Worm (Caenorhabditis elegans): ENCODE measurements around the gene F10E9.10.
A peak's percentile ranks its signal among the peaks of the same experiment; 100 is the strongest.

Gene F10E9.10

ce11 chrIII:8310239-8311057 is 9.6 kb downstream of the F10E9.10 start, which contains the start of gene F10E9.3:
Gene F10E9.3, plus strand, starts transcription at chrIII:8311007.
- TF ChIP-seq pha-4 (tag; optimal IDR thresholded peaks at IDR 0.05) (peak; percentile 62), nhr-43 (tag; optimal IDR thresholded peaks at IDR 0.05; ENCODE audit: poor library complexity, severe bottlenecking) (no peak), skn-1 (tag; optimal IDR thresholded peaks at IDR 0.05) (no peak), fos-1 (tag; optimal IDR thresholded peaks at IDR 0.05) (no peak), fkh-10 (GFP tag; optimal IDR thresholded peaks at IDR 0.05) (no peak), daf-12 (tag; optimal IDR thresholded peaks at IDR 0.05) (no peak), nhr-25 (tag; optimal IDR thresholded peaks at IDR 0.05) (no peak), mml-1 (tag; optimal IDR thresholded peaks at IDR 0.05) (no peak), elt-2 (tag; optimal IDR thresholded peaks at IDR 0.05) (no peak), R02D3.7 (tag; optimal IDR thresholded peaks at IDR 0.05) (no peak), mdl-1 (tag; optimal IDR thresholded peaks at IDR 0.05) (no peak), lin-15B (tag; optimal IDR thresholded peaks at IDR 0.05) (peak; percentile 51), ZK546.5 (tag; optimal IDR thresholded peaks at IDR 0.05) (no peak), nhr-11 (tag; optimal IDR thresholded peaks at IDR 0.05) (no peak), ceh-16 (tag; optimal IDR thresholded peaks at IDR 0.05) (no peak), elt-3 (tag; optimal IDR thresholded peaks at IDR 0.05) (no peak), tbx-2 (tag; optimal IDR thresholded peaks at IDR 0.05) (no peak), fkh-2 (tag; optimal IDR thresholded peaks at IDR 0.05) (no peak), zag-1 (tag; optimal IDR thresholded peaks at IDR 0.05) (no peak), ceh-28 (tag; optimal IDR thresholded peaks at IDR 0.05) (no peak), nhr-12 (tag; optimal IDR thresholded peaks at IDR 0.05) (no peak), nhr-237 (tag; optimal IDR thresholded peaks at IDR 0.05) (no peak), nhr-28 (tag; optimal IDR thresholded peaks at IDR 0.05) (no peak), ceh-82 (tag; optimal IDR thresholded peaks at IDR 0.05) (no peak), nfya-1 (tag; optimal IDR thresholded peaks at IDR 0.05; ENCODE audit: insufficient read depth) (peak; percentile 94), eor-1 (tag; optimal IDR thresholded peaks at IDR 0.05) (no peak), nhr-77 (tag; optimal IDR thresholded peaks at IDR 0.05) (no peak), unc-39 (tag; optimal IDR thresholded peaks at IDR 0.05) (no peak), ztf-4 (tag; optimal IDR thresholded peaks at IDR 0.05) (no peak), elt-1 (tag; optimal IDR thresholded peaks at IDR 0.05) (no peak), sea-2 (GFP tag; optimal IDR thresholded peaks at IDR 0.05) (no peak), egl-5 (tag; optimal IDR thresholded peaks at IDR 0.05) (no peak), snpc-4 (tag; optimal IDR thresholded peaks at IDR 0.05) (no peak), ama-1 (optimal IDR thresholded peaks at IDR 0.05) (no peak), lsy-12 (tag; optimal IDR thresholded peaks at IDR 0.05) (no peak), pqm-1 (tag; optimal IDR thresholded peaks at IDR 0.05) (peak; percentile 14), nhr-76 (tag; optimal IDR thresholded peaks at IDR 0.05) (no peak), jun-1 (tag; optimal IDR thresholded peaks at IDR 0.05) (no peak), egl-27 (tag; optimal IDR thresholded peaks at IDR 0.05) (no peak), hmg-11 (tag; optimal IDR thresholded peaks at IDR 0.05) (peak; percentile 28), ceh-9 (tag; optimal IDR thresholded peaks at IDR 0.05) (no peak), nhr-67 (tag; optimal IDR thresholded peaks at IDR 0.05) (no peak), nhr-23 (tag; optimal IDR thresholded peaks at IDR 0.05) (peak; percentile 11), unc-62 (GFP tag; optimal IDR thresholded peaks at IDR 0.05) (no peak)

- TF ChIP-seq unc-39 (tag; optimal IDR thresholded peaks at IDR 0.05) (no peak), nhr-25 (tag; optimal IDR thresholded peaks at IDR 0.05) (no peak), hmg-11 (tag; optimal IDR thresholded peaks at IDR 0.05) (no peak), lsy-12 (tag; optimal IDR thresholded peaks at IDR 0.05) (no peak), nhr-11 (tag; optimal IDR thresholded peaks at IDR 0.05) (no peak), ama-1 (optimal IDR thresholded peaks at IDR 0.05) (no peak), lin-39 (tag; optimal IDR thresholded peaks at IDR 0.05) (no peak), nhr-23 (tag; optimal IDR thresholded peaks at IDR 0.05) (no peak), unc-62 (GFP tag; optimal IDR thresholded peaks at IDR 0.05) (no peak), nhr-76 (tag; optimal IDR thresholded peaks at IDR 0.05) (no peak), R02D3.7 (tag; optimal IDR thresholded peaks at IDR 0.05) (no peak), nhr-28 (tag; optimal IDR thresholded peaks at IDR 0.05) (no peak), nhr-67 (tag; optimal IDR thresholded peaks at IDR 0.05) (no peak)
These were observed 11.8 kb downstream of the F10E9.10 start, which contains the start of gene F10E9.4 for ce11 chrIII:8308238-8308637. Gene F10E9.4, plus strand, starts transcription at chrIII:8308538.
